Worm (Caenorhabditis elegans) whole organism, L4/young adult: Measurements from ENCODE around the gene R155.5.

ENCODE experiments used
- W03F9.2 ChIP-seq: fragments of 150-350 bp; optimal IDR thresholded peaks from 2 replicates; lab custom pipeline; 2014; ENCODE audit warnings: missing biosample characterization, missing genetic modification characterization
- dao-5 ChIP-seq: sonication (generic microtip); optimal IDR thresholded peaks from 2 replicates; lab custom pipeline; 2016; ENCODE audit warnings: missing genotype, missing genetic modification characterization, moderate library complexity, missing compliant biosample characterization

- TF ChIP-seq W03F9.2 (tag; lab: Kevin White, UChicago) (no peak), dao-5 (tag; lab: Kevin White, UChicago) (no peak)
These were observed 8.3 kb downstream of the R155.5 start, which contains the start of gene mboa-6 for ce11 chrIII:1961895-1962506.
